Fruit fly (Drosophila melanogaster): Measurements from ENCODE around the gene CG11964.

CG11964 gene

dm6 chr3R:8932741-8933140, 12.1 kb downstream of the CG11964 start (continued):
- TF ChIP-seq Sin3A (optimal IDR thresholded peaks at IDR 0.05): no peak
- peak; percentile 9 for TF ChIP-seq CG10267 (tag; optimal IDR thresholded peaks at IDR 0.05)
- TF ChIP-seq Nf-YC (tag; optimal IDR thresholded peaks at IDR 0.05): no peak
- TF ChIP-seq fru (optimal IDR thresholded peaks at IDR 0.05): no peak
- TF ChIP-seq ewg (GFP tag; optimal IDR thresholded peaks at IDR 0.05): no peak
- TF ChIP-seq CG9215 (GFP tag; IDR thresholded peaks at IDR 0.05): no peak
- TF ChIP-seq crc (GFP tag; optimal IDR thresholded peaks at IDR 0.05): no peak
- TF ChIP-seq zen2 (GFP tag; IDR thresholded peaks at IDR 0.05; ENCODE audit: partially characterized antibody): no peak
- TF ChIP-seq tll (GFP tag; optimal IDR thresholded peaks at IDR 0.05): no peak
- no peak for TF ChIP-seq nau (GFP tag; optimal IDR thresholded peaks at IDR 0.05)
- no peak for TF ChIP-seq CG16779 (GFP tag; IDR thresholded peaks at IDR 0.05)
- TF ChIP-seq HLH4C (GFP tag; IDR thresholded peaks at IDR 0.05; ENCODE audit: partially characterized antibody): no peak
- peak; percentile 19 for TF ChIP-seq CG15696 (tag; optimal IDR thresholded peaks at IDR 0.05)
- peak; percentile 19 for TF ChIP-seq CG18262 (tag; optimal IDR thresholded peaks at IDR 0.05)
- peak; percentile 4 for TF ChIP-seq CG8089 (GFP tag; optimal IDR thresholded peaks at IDR 0.05)
- no peak for TF ChIP-seq NK7.1 (GFP tag; optimal IDR thresholded peaks at IDR 0.05)
- TF ChIP-seq Poxn (GFP tag; IDR thresholded peaks at IDR 0.05): no peak
- no peak for TF ChIP-seq Neu2 (GFP tag; optimal IDR thresholded peaks at IDR 0.05; ENCODE audit: borderline replicate concordance)
- TF ChIP-seq odd (GFP tag; optimal IDR thresholded peaks at IDR 0.05): no peak
- no peak for TF ChIP-seq CG12219 (GFP tag; optimal IDR thresholded peaks at IDR 0.05)
- no peak for TF ChIP-seq B-H2 (GFP tag; optimal IDR thresholded peaks at IDR 0.05)
- no peak for TF ChIP-seq CG13424 (tag; optimal IDR thresholded peaks at IDR 0.05)
- TF ChIP-seq Hand (GFP tag; optimal IDR thresholded peaks at IDR 0.05): no peak
- no peak for TF ChIP-seq CG12071 (GFP tag; optimal IDR thresholded peaks at IDR 0.05)
- no peak for TF ChIP-seq CkIIα-i1 (GFP tag; IDR thresholded peaks at IDR 0.05)
- TF ChIP-seq Elba2 (GFP tag; optimal IDR thresholded peaks at IDR 0.05): no peak
- TF ChIP-seq Ptx1 (GFP tag; IDR thresholded peaks at IDR 0.05): no peak
- no peak for TF ChIP-seq ap (GFP tag; IDR thresholded peaks at IDR 0.05)
- peak in 1 of 3 experiments; percentile 42 for TF ChIP-seq lola (GFP tag; optimal IDR thresholded peaks at IDR 0.05)
- TF ChIP-seq CG32772 (GFP tag; IDR thresholded peaks at IDR 0.05): no peak
- TF ChIP-seq pnt (GFP tag; optimal IDR thresholded peaks at IDR 0.05): no peak
- TF ChIP-seq CoRest (tag; optimal IDR thresholded peaks at IDR 0.05): no peak
- no peak for TF ChIP-seq CG6175 (GFP tag; IDR thresholded peaks at IDR 0.05)
- no peak for TF ChIP-seq ERR (GFP tag; optimal IDR thresholded peaks at IDR 0.05)
- no peak for TF ChIP-seq gsb-n (tag; optimal IDR thresholded peaks at IDR 0.05)
- TF ChIP-seq CG3995 (GFP tag; optimal IDR thresholded peaks at IDR 0.05): no peak
- TF ChIP-seq cas (GFP tag; IDR thresholded peaks at IDR 0.05): no peak
- 0 out of 2 replicates have a peak, but pooled peaks have one; percentile 39 for TF ChIP-seq Drgx (GFP tag; IDR thresholded peaks at IDR 0.05)
- TF ChIP-seq gsb (GFP tag; IDR thresholded peaks at IDR 0.05): no peak
- peak; percentile 5; the same call in 1 of the 2 replicates for TF ChIP-seq Xrp1 (GFP tag; IDR thresholded peaks at IDR 0.05)
- no peak for TF ChIP-seq CG30431 (GFP tag; optimal IDR thresholded peaks at IDR 0.05)
- TF ChIP-seq CG11696 (GFP tag; IDR thresholded peaks at IDR 0.05): 0 out of 2 replicates have a peak, but pooled peaks have one; percentile 7
- no peak for TF ChIP-seq Doc2 (GFP tag; IDR thresholded peaks at IDR 0.05)
- TF ChIP-seq unpg (GFP tag; optimal IDR thresholded peaks at IDR 0.05): no peak
- peak in 1 of 2 experiments; percentile 26 for TF ChIP-seq chif (GFP tag; optimal IDR thresholded peaks at IDR 0.05)
- no peak for TF ChIP-seq CG12155 (GFP tag; optimal IDR thresholded peaks at IDR 0.05)
- TF ChIP-seq caup (GFP tag; optimal IDR thresholded peaks at IDR 0.05; ENCODE audit: severe bottlenecking): no peak
- no peak for TF ChIP-seq NC2β (GFP tag; optimal IDR thresholded peaks at IDR 0.05)
- TF ChIP-seq CG4617 (GFP tag; optimal IDR thresholded peaks at IDR 0.05; ENCODE audit: borderline replicate concordance): no peak
- TF ChIP-seq BEAF-32 (GFP tag; optimal IDR thresholded peaks at IDR 0.05): no peak
- no peak for TF ChIP-seq HmgZ (tag; optimal IDR thresholded peaks at IDR 0.05)
- TF ChIP-seq CG2889 (GFP tag; IDR thresholded peaks at IDR 0.05): no peak

All from whole organism, embryonic.